Worm (Caenorhabditis elegans): ENCODE measurements around the gene C05D12.4.
A peak's percentile ranks its signal among the peaks of the same experiment; 100 is the strongest.

Gene C05D12.4

ce11 chrII:11452498-11453005, 20.9 kb downstream of the C05D12.4 start, which contains the start of gene rsp-2 (continued):
- no peak for TF ChIP-seq dpff-1 (tag; optimal IDR thresholded peaks at IDR 0.05)
- no peak for TF ChIP-seq hrde-1 (tag; optimal IDR thresholded peaks at IDR 0.05; ENCODE audit: borderline replicate concordance)

- TF ChIP-seq ekl-4 (GFP tag; IDR thresholded peaks at IDR 0.05) (peak; percentile 94), T26A5.8 (tag; optimal IDR thresholded peaks at IDR 0.05) (no peak), xnd-1 (tag; optimal IDR thresholded peaks at IDR 0.05) (peak; percentile 46), bed-1 (GFP tag; IDR thresholded peaks at IDR 0.05) (no peak), sea-2 (GFP tag; IDR thresholded peaks at IDR 0.05) (no peak), ccch-3 (GFP tag; optimal IDR thresholded peaks at IDR 0.05) (no peak), T07F8.4 (tag; optimal IDR thresholded peaks at IDR 0.05) (no peak), efl-1 (GFP tag; optimal IDR thresholded peaks at IDR 0.05) (peak; percentile 60), C17E4.6 (GFP tag; IDR thresholded peaks at IDR 0.05) (peak; percentile 69), nhr-90 (tag; optimal IDR thresholded peaks at IDR 0.05) (peak; percentile 23), nfya-1 (tag; optimal IDR thresholded peaks at IDR 0.05; ENCODE audit: borderline replicate concordance, insufficient read depth) (no peak), nfyb-1 (GFP tag; IDR thresholded peaks at IDR 0.05) (peak; percentile 86), egl-44 (GFP tag; IDR thresholded peaks at IDR 0.05) (0 out of 2 replicates have a peak, but pooled peaks have one; percentile 29), ama-1 (optimal IDR thresholded peaks at IDR 0.05) (no peak), ama-1 (GFP tag; optimal IDR thresholded peaks at IDR 0.05) (no peak), lsl-1 (GFP tag; optimal IDR thresholded peaks at IDR 0.05) (peak; percentile 79), Y79H2A.3 (GFP tag; conservative IDR thresholded peaks at IDR 0.05) (no peak), pha-4 (tag; optimal IDR thresholded peaks at IDR 0.05) (no peak), snpc-4 (GFP tag; optimal IDR thresholded peaks at IDR 0.05) (no peak), snpc-4 (tag; optimal IDR thresholded peaks at IDR 0.05) (peak; percentile 73 to 82 (median 80)), F57A8.1 (GFP tag; optimal IDR thresholded peaks at IDR 0.05) (no peak), nhr-179 (tag; optimal IDR thresholded peaks at IDR 0.05) (no peak), sptf-2 (GFP tag; optimal IDR thresholded peaks at IDR 0.05) (peak; percentile 4), rcor-1 (GFP tag; IDR thresholded peaks at IDR 0.05) (peak; percentile 88), D2030.7 (GFP tag; IDR thresholded peaks at IDR 0.05) (peak; percentile 77), madf-8 (GFP tag; conservative IDR thresholded peaks at IDR 0.05) (peak; percentile 57), C06A6.2 (GFP tag; conservative IDR thresholded peaks at IDR 0.05) (peak; percentile 45; the same call in 1 of the 2 replicates), ztf-28 (GFP tag; IDR thresholded peaks at IDR 0.05) (0 out of 2 replicates have a peak, but pooled peaks have one; percentile 49), athp-1 (tag; optimal IDR thresholded peaks at IDR 0.05) (peak; percentile 82), somi-1 (GFP tag; optimal IDR thresholded peaks at IDR 0.05) (peak; percentile 21), F55B11.4 (tag; optimal IDR thresholded peaks at IDR 0.05; ENCODE audit: borderline replicate concordance, insufficient read depth) (no peak), let-607 (tag; optimal IDR thresholded peaks at IDR 0.05) (peak; percentile 54 to 73), akir-1 (GFP tag; optimal IDR thresholded peaks at IDR 0.05) (no peak), die-1 (tag; optimal IDR thresholded peaks at IDR 0.05) (peak; percentile 11), K11D2.4 (GFP tag; IDR thresholded peaks at IDR 0.05) (peak; percentile 88), snpc-3.4 (tag; optimal IDR thresholded peaks at IDR 0.05) (peak; percentile 81), mcd-1 (GFP tag; IDR thresholded peaks at IDR 0.05) (peak; percentile 90), hsf-1 (GFP tag; IDR thresholded peaks at IDR 0.05) (peak; percentile 12; the same call in 1 of the 2 replicates), lsy-27 (tag; optimal IDR thresholded peaks at IDR 0.05; ENCODE audit: borderline replicate concordance, insufficient read depth) (no peak), lin-26 (GFP tag; IDR thresholded peaks at IDR 0.05) (no peak), ztf-25 (GFP tag; IDR thresholded peaks at IDR 0.05) (no peak), ets-4 (GFP tag; optimal IDR thresholded peaks at IDR 0.05) (peak; percentile 40), B0261.1 (tag; optimal IDR thresholded peaks at IDR 0.05) (peak; percentile 12), madf-3 (GFP tag; IDR thresholded peaks at IDR 0.05) (peak; percentile 100)
Measured at ce11 chrII:11453025-11453424, 21.3 kb downstream of the C05D12.4 start, which contains the start of gene rsp-1. rsp-1 (plus strand) TSS chrII:11453362.

Measured in whole organism, young adult.